Fruit fly (Drosophila melanogaster) S2 (cell line): Measurements from ENCODE around the gene CG15167.

Source experiments
- CG8478 ChIP-seq: fragments of >200 bp; optimal IDR thresholded peaks from 2 replicates; lab custom pipeline; 2018
- CTCF ChIP-seq, 2 experiments: fragments of >200 bp; optimal IDR thresholded peaks; 2 replicates each; lab custom pipeline; 2018

The CG15167 gene

dm6 chr2L:18775274-18775673, 35.1 kb downstream of the CG15167 start:
- TF ChIP-seq CTCF (optimal IDR thresholded peaks at IDR 0.05; lab: Kevin White, UChicago) (no peak), CG8478 (lab: Kevin White, UChicago) (no peak)

DNA sequence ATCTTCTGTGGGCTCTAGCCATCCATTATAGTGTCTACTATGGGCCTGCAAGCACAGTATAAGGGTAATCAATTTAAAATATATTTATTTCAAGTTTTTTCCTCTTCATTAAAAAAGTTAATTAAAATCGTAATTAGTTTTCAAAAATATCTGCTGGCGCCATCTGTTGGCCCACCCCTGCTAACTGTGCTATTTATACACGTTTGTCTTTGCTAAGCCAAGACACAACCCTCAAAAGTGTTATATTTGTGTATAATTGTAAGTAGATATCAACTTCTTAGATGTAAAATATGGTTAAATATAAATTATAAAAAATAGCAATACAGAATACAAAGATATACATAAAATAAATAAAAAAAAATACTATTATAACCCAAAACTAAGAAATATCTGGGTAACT, 36.4 kb downstream of the CG15167 start:
- TF ChIP-seq CTCF (optimal IDR thresholded peaks at IDR 0.05; lab: Kevin White, UChicago) (peak; percentile 65 to 91), CG8478 (lab: Kevin White, UChicago) (no peak)

- no peak for TF ChIP-seq CTCF (optimal IDR thresholded peaks at IDR 0.05; lab: Kevin White, UChicago)
- TF ChIP-seq CG8478 (lab: Kevin White, UChicago), result no peak
Observed at dm6 chr2L:18777442-18777841, 37.3 kb downstream of the CG15167 start.

dm6 chr2L:18780911-18781545, 40.9 kb downstream of the CG15167 start:
- TF ChIP-seq CTCF (optimal IDR thresholded peaks at IDR 0.05; lab: Kevin White, UChicago), result no peak
- TF ChIP-seq CG8478 (lab: Kevin White, UChicago), result no peak

DNA sequence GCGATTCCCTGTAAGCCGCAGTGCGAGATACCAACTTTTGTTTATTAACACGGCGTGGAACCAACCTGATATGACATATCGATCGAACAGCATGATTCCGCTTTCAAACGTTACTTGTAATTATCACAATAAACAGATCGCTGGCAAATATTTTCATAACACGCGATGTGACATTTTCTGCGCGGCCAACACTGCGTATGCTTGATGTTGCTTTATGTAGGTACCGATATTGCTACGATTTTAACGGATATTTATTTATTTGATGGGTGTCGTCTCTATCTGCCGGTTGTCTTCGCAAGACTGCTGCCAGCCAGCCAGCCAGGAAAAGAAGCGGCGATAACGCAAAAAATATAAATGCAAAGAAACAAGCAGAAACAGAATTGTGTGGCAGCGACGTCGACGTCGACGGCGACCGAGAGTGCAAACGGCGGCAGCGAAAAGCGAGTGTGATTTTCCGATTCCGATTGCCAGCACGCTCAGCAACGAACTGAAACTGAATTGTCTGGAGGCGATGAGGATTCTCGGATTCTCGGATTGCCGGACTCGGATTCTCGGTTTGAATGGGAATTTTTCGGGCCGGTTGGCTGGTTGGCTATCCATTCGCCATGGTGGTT, 42.2 kb downstream of the CG15167 start:
- TF ChIP-seq CG8478 (lab: Kevin White, UChicago) (no peak), CTCF (optimal IDR thresholded peaks at IDR 0.05; lab: Kevin White, UChicago) (no peak)

DNA sequence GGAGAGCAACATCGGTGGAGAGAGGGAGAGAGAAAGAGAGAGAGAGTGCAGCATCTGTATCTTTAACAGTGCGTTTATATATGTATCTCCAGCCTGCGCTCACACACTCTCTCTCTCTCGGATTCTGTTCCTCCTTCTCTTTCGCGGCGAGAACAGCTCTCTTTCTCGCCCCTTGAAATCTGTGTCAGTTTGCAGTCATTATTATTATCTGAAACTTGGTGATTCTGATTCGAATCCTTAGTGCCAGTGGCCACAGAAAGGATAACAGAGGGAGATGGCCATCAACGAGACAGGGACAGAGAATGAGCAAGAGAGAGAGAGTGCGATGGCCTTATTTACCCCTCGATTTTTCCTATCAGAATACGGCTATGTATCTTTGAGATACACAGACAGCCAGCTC, 42.8 kb downstream of the CG15167 start:
- TF ChIP-seq CG8478 (lab: Kevin White, UChicago) (no peak), CTCF (optimal IDR thresholded peaks at IDR 0.05; lab: Kevin White, UChicago) (peak in 1 of 2 experiments; percentile 27)

DNA sequence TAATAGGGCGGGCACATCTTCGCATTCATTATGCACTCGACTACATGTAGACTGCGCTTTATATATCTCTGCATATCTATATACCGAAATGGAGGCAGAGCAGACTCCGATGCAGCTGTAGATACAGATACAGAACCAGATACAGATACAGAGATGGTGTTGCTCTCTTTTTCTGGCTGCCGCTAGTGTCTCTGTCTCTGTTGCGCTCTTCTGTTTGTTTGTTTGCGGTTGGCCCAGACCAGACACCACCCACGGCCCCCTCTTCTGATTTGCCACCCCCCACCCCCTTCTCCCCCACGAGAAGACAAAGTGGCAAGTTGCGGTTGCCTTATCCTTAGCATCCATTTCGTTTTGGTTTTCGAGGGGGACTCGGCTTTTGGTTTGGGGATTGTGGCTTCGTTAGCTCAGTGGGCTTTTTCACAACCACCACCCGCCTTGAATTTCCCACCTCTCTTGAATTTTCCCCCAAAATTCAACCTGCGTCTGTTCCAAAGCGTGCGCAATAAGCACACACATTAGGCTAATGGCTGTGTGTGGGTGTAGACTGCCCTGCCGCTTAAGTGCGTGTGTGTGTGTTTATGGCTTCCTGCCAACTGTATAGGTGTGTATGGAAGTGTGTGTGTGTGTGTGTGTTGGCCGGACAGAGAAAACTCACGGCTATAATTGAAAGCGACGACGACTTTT, 43.3 kb downstream of the CG15167 start:
- TF ChIP-seq CTCF (optimal IDR thresholded peaks at IDR 0.05; lab: Kevin White, UChicago) (no peak), CG8478 (lab: Kevin White, UChicago) (no peak)

- TF ChIP-seq CTCF (optimal IDR thresholded peaks at IDR 0.05; lab: Kevin White, UChicago), result no peak
- no peak for TF ChIP-seq CG8478 (lab: Kevin White, UChicago)
Observed at dm6 chr2L:18785026-18785600, 45.0 kb downstream of the CG15167 start.

DNA sequence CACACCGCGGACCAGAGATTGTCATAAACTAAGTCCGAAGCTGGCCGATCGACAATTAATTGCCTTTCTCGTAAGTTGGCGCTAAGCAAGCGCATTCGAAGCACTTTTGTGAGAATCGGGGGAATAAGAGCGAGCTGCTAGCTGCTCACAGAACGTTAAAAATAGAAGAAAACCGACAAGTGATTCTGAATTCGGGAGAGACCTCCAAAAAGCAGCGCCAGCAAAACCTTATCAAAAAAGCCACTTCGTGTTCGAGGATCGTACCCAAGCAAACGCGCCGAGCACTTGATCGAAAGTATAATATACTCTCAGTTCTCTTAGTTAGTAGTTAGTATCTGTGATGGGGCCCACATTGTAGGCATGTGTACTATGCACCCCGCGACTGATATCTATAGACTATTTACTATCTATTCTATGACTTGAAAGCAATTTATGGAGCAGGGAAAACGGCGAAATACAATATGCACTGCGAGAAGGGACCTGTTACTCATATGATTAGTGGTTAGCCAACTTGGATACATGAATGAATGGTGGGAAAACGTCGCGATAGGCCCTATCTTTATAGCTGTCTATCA, 47.3 kb downstream of the CG15167 start:
- TF ChIP-seq CTCF (optimal IDR thresholded peaks at IDR 0.05; lab: Kevin White, UChicago) (no peak), CG8478 (lab: Kevin White, UChicago) (no peak)

DNA sequence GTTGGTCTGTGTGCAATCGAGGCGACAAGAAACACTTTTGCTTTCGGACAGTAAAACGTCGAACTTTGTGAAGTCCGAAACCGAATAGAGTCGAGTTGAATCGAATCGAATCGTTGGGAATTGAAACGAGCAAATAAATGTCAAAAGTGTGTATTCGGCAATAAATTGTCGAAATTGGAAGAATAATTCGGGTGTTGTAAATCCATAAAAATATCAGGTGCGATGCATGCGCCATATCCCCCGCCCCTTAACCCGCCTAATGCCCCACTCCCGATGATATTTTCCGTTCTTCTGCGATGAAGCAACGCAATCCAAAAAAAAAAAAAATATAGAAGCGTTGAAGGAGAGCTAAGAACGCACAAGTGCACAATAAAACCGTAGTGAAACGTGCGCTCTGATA, 48.8 kb downstream of the CG15167 start:
- no peak for TF ChIP-seq CTCF (optimal IDR thresholded peaks at IDR 0.05; lab: Kevin White, UChicago)
- TF ChIP-seq CG8478 (lab: Kevin White, UChicago), result no peak

dm6 chr2L:18789773-18790385, 49.7 kb downstream of the CG15167 start:
- TF ChIP-seq CG8478 (lab: Kevin White, UChicago) (no peak), CTCF (optimal IDR thresholded peaks at IDR 0.05; lab: Kevin White, UChicago) (no peak)
